Worm (Caenorhabditis elegans): ENCODE results near the gene T23G4.127.
A peak's percentile ranks its signal among the peaks of the same experiment; 100 is the strongest.

T23G4.127 gene

DNA sequence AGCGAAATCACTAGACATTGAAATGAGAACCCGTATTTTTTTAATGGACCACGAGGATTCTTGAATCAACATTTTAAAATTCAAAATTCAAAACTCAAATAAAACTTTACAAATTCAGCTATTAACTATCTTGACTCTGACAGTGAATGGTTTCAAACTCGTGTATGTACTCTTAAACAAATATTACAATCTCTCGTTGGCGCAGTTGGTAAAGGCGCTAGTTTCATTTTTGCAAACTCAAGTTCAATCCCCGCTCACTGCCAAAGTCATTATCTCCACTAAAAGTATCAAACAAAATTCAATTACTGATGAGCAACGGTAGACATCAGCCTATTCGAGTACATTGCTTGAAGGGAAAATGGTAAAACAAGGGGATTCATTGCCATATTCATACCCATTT is 3.0 kb upstream of the T23G4.127 start (continued):
- TF ChIP-seq snpc-4 (GFP tag; optimal IDR thresholded peaks at IDR 0.05) (peak; percentile 86), snpc-4 (tag; optimal IDR thresholded peaks at IDR 0.05) (peak; percentile 4 to 96 (median 92)), tbp1 (GFP tag; optimal IDR thresholded peaks at IDR 0.05) (peak; percentile 96), ztf-25 (GFP tag; IDR thresholded peaks at IDR 0.05) (no peak), ekl-4 (GFP tag; IDR thresholded peaks at IDR 0.05) (no peak), nhr-90 (tag; optimal IDR thresholded peaks at IDR 0.05) (peak; percentile 65), nhr-80 (tag; optimal IDR thresholded peaks at IDR 0.05) (no peak), let-526 (GFP tag; IDR thresholded peaks at IDR 0.05) (no peak), ceh-58 (GFP tag; IDR thresholded peaks at IDR 0.05) (no peak), attf-5 (GFP tag; optimal IDR thresholded peaks at IDR 0.05) (peak; percentile 27), nfyb-1 (GFP tag; IDR thresholded peaks at IDR 0.05) (no peak), bed-2 (GFP tag; IDR thresholded peaks at IDR 0.05) (no peak), unc-130 (GFP tag; optimal IDR thresholded peaks at IDR 0.05) (no peak), zim-3 (tag; optimal IDR thresholded peaks at IDR 0.05) (peak; percentile 31), atf-7 (tag; optimal IDR thresholded peaks at IDR 0.05) (no peak), F22D6.2 (tag; optimal IDR thresholded peaks at IDR 0.05) (no peak), Y79H2A.3 (GFP tag; conservative IDR thresholded peaks at IDR 0.05) (no peak), lin-54 (GFP tag; optimal IDR thresholded peaks at IDR 0.05) (peak; percentile 26), mxl-1 (tag; optimal IDR thresholded peaks at IDR 0.05) (peak; percentile 9), nfya-2 (GFP tag; IDR thresholded peaks at IDR 0.05) (no peak), K12H6.12 (tag; optimal IDR thresholded peaks at IDR 0.05) (no peak), akir-1 (GFP tag; optimal IDR thresholded peaks at IDR 0.05) (no peak)

DNA sequence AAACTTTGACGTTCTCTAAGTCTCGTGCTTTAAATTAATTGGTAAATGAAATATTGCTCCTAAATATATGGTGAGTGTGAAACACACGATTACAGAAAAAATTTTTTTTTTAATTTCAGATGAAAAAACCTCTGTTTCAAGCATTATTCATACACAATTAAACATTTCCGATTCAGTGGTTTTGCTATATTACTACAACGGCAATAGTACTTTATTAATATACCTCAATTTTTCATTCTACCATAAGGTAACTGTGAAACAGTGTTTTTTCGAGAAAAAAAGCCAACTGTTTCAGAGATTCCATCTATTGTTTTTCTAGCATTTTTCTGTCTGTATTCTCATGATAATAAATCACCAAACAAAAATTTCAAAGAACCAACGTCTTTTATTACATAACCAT is 2.3 kb upstream of the T23G4.127 start:
- no peak for TF ChIP-seq snpc-4 (GFP tag; optimal IDR thresholded peaks at IDR 0.05)
- TF ChIP-seq snpc-4 (tag; optimal IDR thresholded peaks at IDR 0.05): peak in 1 of 4 experiments; percentile 56
- TF ChIP-seq nhr-27 (tag; optimal IDR thresholded peaks at IDR 0.05): no peak

DNA sequence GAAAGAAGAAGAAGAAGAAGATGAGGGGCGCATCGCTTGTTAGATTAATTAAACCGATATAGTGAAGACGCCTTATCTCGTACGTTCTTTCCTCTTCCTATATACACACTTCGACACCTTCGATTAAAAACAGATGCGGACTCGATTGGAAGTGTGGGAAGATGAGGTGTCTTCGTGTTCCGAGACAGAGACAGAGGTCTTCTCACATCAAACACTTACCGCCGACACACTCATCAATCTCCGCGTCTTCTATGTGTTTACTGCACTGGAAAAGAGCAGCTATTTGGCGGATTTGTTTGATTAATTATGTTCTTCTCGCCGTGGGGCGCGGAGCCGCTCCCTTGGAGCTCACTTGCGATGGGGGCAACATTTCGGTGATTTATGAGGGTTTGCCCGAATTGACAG is 883 bp upstream of the T23G4.127 start:
- TF ChIP-seq lag-1 (GFP tag; IDR thresholded peaks at IDR 0.05) (no peak), athp-1 (tag; optimal IDR thresholded peaks at IDR 0.05) (no peak), unc-62 (GFP tag; optimal IDR thresholded peaks at IDR 0.05) (peak; percentile 28), K12H6.12 (tag; optimal IDR thresholded peaks at IDR 0.05) (peak; percentile 15)

- TF ChIP-seq zim-3 (tag; optimal IDR thresholded peaks at IDR 0.05): no peak
- no peak for TF ChIP-seq F23B12.7 (tag; optimal IDR thresholded peaks at IDR 0.05; ENCODE audit: insufficient read depth)
- TF ChIP-seq C06A6.2 (GFP tag; conservative IDR thresholded peaks at IDR 0.05): no peak
- no peak for TF ChIP-seq nhr-27 (tag; optimal IDR thresholded peaks at IDR 0.05)
- no peak for TF ChIP-seq hlh-12 (tag; optimal IDR thresholded peaks at IDR 0.05)
- TF ChIP-seq rpc-1 (optimal IDR thresholded peaks at IDR 0.05): no peak
- TF ChIP-seq rpc-1 (tag; optimal IDR thresholded peaks at IDR 0.05): no peak
- no peak for TF ChIP-seq nhr-179 (tag; optimal IDR thresholded peaks at IDR 0.05)
- no peak for TF ChIP-seq ets-4 (GFP tag; optimal IDR thresholded peaks at IDR 0.05)
- no peak for TF ChIP-seq bed-2 (GFP tag; IDR thresholded peaks at IDR 0.05)
- TF ChIP-seq ztf-26 (tag; optimal IDR thresholded peaks at IDR 0.05): no peak
- TF ChIP-seq C17E4.6 (GFP tag; IDR thresholded peaks at IDR 0.05): no peak
- no peak for TF ChIP-seq gei-17 (GFP tag; optimal IDR thresholded peaks at IDR 0.05)
- TF ChIP-seq sptf-2 (GFP tag; optimal IDR thresholded peaks at IDR 0.05): no peak
- no peak for TF ChIP-seq pha-4 (tag; optimal IDR thresholded peaks at IDR 0.05)
Observed at ce11 chrIV:13696900-13697299, 1.6 kb downstream of the T23G4.127 start.

Data from whole organism, young adult.